Worm (Caenorhabditis elegans): ENCODE results near the gene F59A1.13.

Gene F59A1.13

DNA sequence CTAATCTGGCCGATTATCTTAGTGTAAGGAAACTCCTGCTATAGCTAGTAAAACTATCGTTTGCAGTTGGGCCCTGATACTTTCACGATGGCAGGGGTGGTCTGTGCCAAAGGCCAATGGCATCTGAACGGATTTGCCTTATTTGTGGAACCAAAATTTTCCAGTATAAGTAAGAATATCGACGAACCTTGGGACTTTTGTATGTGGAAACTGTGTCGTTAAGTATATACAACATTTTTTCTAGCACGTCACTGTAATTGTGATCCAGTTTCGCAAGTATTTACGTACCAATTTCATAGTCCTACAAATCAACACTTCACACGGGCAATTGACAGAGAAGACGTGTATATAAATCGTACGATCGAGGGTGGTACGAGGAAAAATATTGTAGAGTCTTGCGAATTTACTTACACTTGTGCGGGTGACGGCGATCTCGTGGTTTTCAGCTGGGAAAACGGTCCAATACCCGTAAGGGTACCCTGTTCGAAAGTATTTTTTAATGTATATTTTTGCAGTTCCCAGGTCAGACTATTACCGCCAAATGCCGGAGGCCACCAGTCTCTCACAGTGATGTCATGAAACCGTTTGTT is 15.5 kb upstream of the F59A1.13 start:
- TF ChIP-seq fkh-2 (tag; optimal IDR thresholded peaks at IDR 0.05), result no peak
- TF ChIP-seq daf-12 (tag; optimal IDR thresholded peaks at IDR 0.05), result no peak
- TF ChIP-seq ceh-16 (tag; optimal IDR thresholded peaks at IDR 0.05), result no peak
- no peak for TF ChIP-seq egl-5 (tag; optimal IDR thresholded peaks at IDR 0.05)
- no peak for TF ChIP-seq fkh-10 (GFP tag; optimal IDR thresholded peaks at IDR 0.05)

DNA sequence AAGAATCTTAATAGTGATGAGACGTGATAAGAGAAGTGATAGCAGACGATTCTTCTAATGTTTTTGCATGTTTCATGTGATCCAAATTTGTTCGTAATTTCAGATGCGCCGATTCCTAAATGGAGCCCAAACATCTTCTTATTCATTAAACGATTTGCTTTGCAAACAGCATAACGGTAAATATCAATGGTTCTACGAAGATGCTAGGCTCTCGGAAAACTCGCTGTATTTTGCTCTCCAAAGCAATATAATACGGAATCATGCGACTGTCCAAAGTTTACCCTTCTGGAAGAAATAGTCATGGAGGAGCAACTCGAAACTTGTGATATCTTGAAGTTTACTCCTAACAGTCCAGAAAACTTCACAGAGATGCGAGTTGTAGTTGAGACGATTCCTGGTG is 15.0 kb upstream of the F59A1.13 start, which contains the start of gene W06D12.6:
W06D12.6 (plus strand) TSS at position 301 of the 400 bp plus-strand sequence.
- TF ChIP-seq ztf-11 (tag; optimal IDR thresholded peaks at IDR 0.05) (no peak), ceh-16 (tag; optimal IDR thresholded peaks at IDR 0.05) (no peak), unc-39 (tag; optimal IDR thresholded peaks at IDR 0.05) (no peak), nhr-25 (tag; optimal IDR thresholded peaks at IDR 0.05) (no peak), fkh-2 (tag; optimal IDR thresholded peaks at IDR 0.05) (no peak), egl-5 (tag; optimal IDR thresholded peaks at IDR 0.05) (no peak), eor-1 (tag; optimal IDR thresholded peaks at IDR 0.05) (no peak)

DNA sequence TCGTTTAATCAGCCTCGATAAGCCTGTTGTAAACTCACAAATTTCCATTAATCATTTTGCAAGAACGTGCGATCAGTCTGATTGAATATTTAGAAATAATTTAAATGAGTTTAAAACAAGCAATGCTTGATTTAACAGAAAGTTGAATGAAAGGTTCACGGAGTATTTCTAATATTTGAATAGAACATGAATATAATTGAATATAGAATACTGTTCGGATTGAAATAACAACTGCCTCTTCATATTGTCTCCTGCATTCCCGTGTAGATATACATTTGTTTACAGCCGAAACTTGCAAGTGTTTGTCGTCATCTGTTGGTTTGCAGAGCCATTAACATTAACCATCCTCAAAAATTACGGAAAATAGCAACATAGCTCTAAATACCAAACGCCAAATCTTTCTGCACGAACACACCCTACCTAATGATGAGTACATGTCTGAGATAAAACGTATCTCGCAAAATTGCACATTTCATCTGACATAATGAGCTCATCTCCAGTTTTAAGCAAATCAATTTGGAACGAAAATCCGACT is 10.0 kb upstream of the F59A1.13 start, which contains the start of the genes Y26G10.5 and srh-32:
Y26G10.5 (minus strand) TSS at position 101 of the 535 bp plus-strand sequence.
srh-32 (plus strand) TSS at position 485 of the 535 bp plus-strand sequence.
- TF ChIP-seq fos-1 (tag; optimal IDR thresholded peaks at IDR 0.05), result no peak
- TF ChIP-seq ama-1 (optimal IDR thresholded peaks at IDR 0.05), result no peak
- TF ChIP-seq zag-1 (tag; optimal IDR thresholded peaks at IDR 0.05), result no peak
- no peak for TF ChIP-seq ZK546.5 (tag; optimal IDR thresholded peaks at IDR 0.05)
- TF ChIP-seq ztf-4 (tag; optimal IDR thresholded peaks at IDR 0.05), result no peak
- no peak for TF ChIP-seq egl-5 (tag; optimal IDR thresholded peaks at IDR 0.05)
- no peak for TF ChIP-seq jun-1 (tag; optimal IDR thresholded peaks at IDR 0.05)
- no peak for TF ChIP-seq lin-15B (tag; optimal IDR thresholded peaks at IDR 0.05)
- TF ChIP-seq nhr-28 (tag; optimal IDR thresholded peaks at IDR 0.05), result no peak
- no peak for TF ChIP-seq mml-1 (tag; optimal IDR thresholded peaks at IDR 0.05)
- no peak for TF ChIP-seq pqm-1 (tag; optimal IDR thresholded peaks at IDR 0.05)
- TF ChIP-seq lsy-12 (tag; optimal IDR thresholded peaks at IDR 0.05), result no peak
- no peak for TF ChIP-seq nfya-1 (tag; optimal IDR thresholded peaks at IDR 0.05; ENCODE audit: insufficient read depth)
- no peak for TF ChIP-seq R02D3.7 (tag; optimal IDR thresholded peaks at IDR 0.05)
- TF ChIP-seq aly-2 (tag; optimal IDR thresholded peaks at IDR 0.05), result no peak
- no peak for TF ChIP-seq elt-1 (tag; optimal IDR thresholded peaks at IDR 0.05)
- no peak for TF ChIP-seq daf-12 (tag; optimal IDR thresholded peaks at IDR 0.05)
- TF ChIP-seq skn-1 (tag; optimal IDR thresholded peaks at IDR 0.05), result no peak
- TF ChIP-seq tbx-2 (tag; optimal IDR thresholded peaks at IDR 0.05), result no peak
- no peak for TF ChIP-seq fkh-10 (GFP tag; optimal IDR thresholded peaks at IDR 0.05)

- TF ChIP-seq snpc-4 (tag; optimal IDR thresholded peaks at IDR 0.05) (no peak), zag-1 (tag; optimal IDR thresholded peaks at IDR 0.05) (no peak), nfya-1 (tag; optimal IDR thresholded peaks at IDR 0.05; ENCODE audit: insufficient read depth) (no peak), egl-5 (tag; optimal IDR thresholded peaks at IDR 0.05) (no peak), mml-1 (tag; optimal IDR thresholded peaks at IDR 0.05) (no peak), pha-4 (tag; optimal IDR thresholded peaks at IDR 0.05) (no peak), nhr-237 (tag; optimal IDR thresholded peaks at IDR 0.05) (no peak), nhr-11 (tag; optimal IDR thresholded peaks at IDR 0.05) (no peak), elt-3 (tag; optimal IDR thresholded peaks at IDR 0.05) (no peak), ztf-4 (tag; optimal IDR thresholded peaks at IDR 0.05) (no peak), ceh-16 (tag; optimal IDR thresholded peaks at IDR 0.05) (no peak), lin-39 (tag; optimal IDR thresholded peaks at IDR 0.05) (no peak), unc-39 (tag; optimal IDR thresholded peaks at IDR 0.05) (no peak), nhr-25 (tag; optimal IDR thresholded peaks at IDR 0.05) (no peak), ceh-28 (tag; optimal IDR thresholded peaks at IDR 0.05) (no peak), pqm-1 (tag; optimal IDR thresholded peaks at IDR 0.05) (no peak), nhr-23 (tag; optimal IDR thresholded peaks at IDR 0.05) (no peak), fkh-10 (GFP tag; optimal IDR thresholded peaks at IDR 0.05) (no peak), sea-2 (GFP tag; optimal IDR thresholded peaks at IDR 0.05) (no peak), elt-2 (tag; optimal IDR thresholded peaks at IDR 0.05) (no peak)
Observed at ce11 chrV:17699659-17700058, 8.8 kb upstream of the F59A1.13 start, which contains the start of gene Y26G10.6. TSS of gene Y26G10.6 (plus strand) at chrV:17699959.

Measured in whole organism, L3 larva.